8 worm cellular contexts compared by ENCODE assay signal in the genomic region with DNA sequence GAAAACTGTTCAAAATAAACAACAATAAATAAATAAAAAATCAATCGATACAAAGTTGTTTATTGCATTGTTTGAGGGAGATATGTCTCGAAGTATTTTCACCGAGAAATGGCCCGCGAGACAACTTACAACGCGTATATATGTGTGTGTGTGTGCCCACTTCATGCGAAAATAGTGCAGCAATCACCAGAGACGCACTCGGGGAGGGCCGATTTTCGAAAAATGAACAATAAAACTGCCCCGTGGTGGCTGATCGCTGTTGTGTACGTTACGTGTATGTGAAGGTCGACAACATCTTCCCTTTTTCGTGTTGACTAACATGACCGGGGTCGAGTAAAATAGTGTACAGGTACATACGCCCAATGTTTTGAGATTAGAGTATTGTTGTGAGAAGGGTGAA.
TF ChIP-seq lines count a peak whose summit lies in the region.

No protein-coding gene starts in this region.

TF ChIP-seq in whole organism, L1 larva, 84 proteins besides CTCF, POLR2A, EP300 and RAD21 (continues in another document):
- TF ChIP-seq ets-5 (GFP tag; IDR thresholded peaks at IDR 0.05; lab: Robert Waterston, UW) (no peak), F16B12.6 (tag; optimal IDR thresholded peaks at IDR 0.05; lab: Kevin White, UChicago) (no peak), tlp-1 (tag; optimal IDR thresholded peaks at IDR 0.05; lab: Kevin White, UChicago) (no peak), ces-1 (GFP tag; optimal IDR thresholded peaks at IDR 0.05; lab: Kevin White, UChicago) (no peak), dsc-1 (tag; optimal IDR thresholded peaks at IDR 0.05; lab: Kevin White, UChicago) (no peak), fkh-4 (tag; optimal IDR thresholded peaks at IDR 0.05; lab: Kevin White, UChicago; ENCODE audit: borderline replicate concordance) (no peak), jun-1 (tag; optimal IDR thresholded peaks at IDR 0.05; lab: Kevin White, UChicago) (no peak), ceh-88 (GFP tag; IDR thresholded peaks at IDR 0.05; lab: Robert Waterston, UW) (peak; percentile 44; the same call in 1 of the 2 replicates), alr-1 (tag; optimal IDR thresholded peaks at IDR 0.05; lab: Kevin White, UChicago; ENCODE audit: borderline replicate concordance) (no peak), nhr-77 (tag; optimal IDR thresholded peaks at IDR 0.05; lab: Kevin White, UChicago) (no peak), zag-1 (tag; optimal IDR thresholded peaks at IDR 0.05; lab: Kevin White, UChicago) (no peak)

TF ChIP-seq in whole organism, L2 larva, 48 proteins besides CTCF, POLR2A, EP300 and RAD21 (continues in another document):
- TF ChIP-seq F13H6.1 (tag; optimal IDR thresholded peaks at IDR 0.05; lab: Kevin White, UChicago) (peak; percentile 68), gmeb-1 (tag; optimal IDR thresholded peaks at IDR 0.05; lab: Kevin White, UChicago) (peak; percentile 5), sem-4 (tag; optimal IDR thresholded peaks at IDR 0.05; lab: Kevin White, UChicago) (peak; percentile 43), ceh-16 (tag; optimal IDR thresholded peaks at IDR 0.05; lab: Kevin White, UChicago) (peak; percentile 52), sma-3 (GFP tag; optimal IDR thresholded peaks at IDR 0.05; lab: Kevin White, UChicago) (peak; percentile 84), skn-1 (tag; optimal IDR thresholded peaks at IDR 0.05; lab: Kevin White, UChicago) (no peak), mab-5 (tag; optimal IDR thresholded peaks at IDR 0.05; lab: Kevin White, UChicago) (no peak), C34F6.9 (tag; optimal IDR thresholded peaks at IDR 0.05; lab: Kevin White, UChicago) (peak; percentile 29), mbf-1 (tag; optimal IDR thresholded peaks at IDR 0.05; lab: Kevin White, UChicago) (no peak), dmd-4 (tag; optimal IDR thresholded peaks at IDR 0.05; lab: Kevin White, UChicago) (no peak), ama-1 (optimal IDR thresholded peaks at IDR 0.05; lab: Kevin White, UChicago) (peak; percentile 92)

TF ChIP-seq in whole organism, L3 larva, 47 proteins besides CTCF, POLR2A, EP300 and RAD21 (continues in another document):
- peak; percentile 63 for TF ChIP-seq egl-5 (tag; optimal IDR thresholded peaks at IDR 0.05; lab: Kevin White, UChicago)
- TF ChIP-seq nfya-1 (tag; optimal IDR thresholded peaks at IDR 0.05; lab: Kevin White, UChicago; ENCODE audit: insufficient read depth): peak; percentile 9
- peak; percentile 54 for TF ChIP-seq nhr-23 (tag; optimal IDR thresholded peaks at IDR 0.05; lab: Kevin White, UChicago)
- TF ChIP-seq nhr-43 (tag; optimal IDR thresholded peaks at IDR 0.05; lab: Kevin White, UChicago; ENCODE audit: poor library complexity, severe bottlenecking): peak; percentile 62
- peak; percentile 55 for TF ChIP-seq ceh-28 (tag; optimal IDR thresholded peaks at IDR 0.05; lab: Kevin White, UChicago)
- no peak for TF ChIP-seq eor-1 (tag; optimal IDR thresholded peaks at IDR 0.05; lab: Kevin White, UChicago)
- TF ChIP-seq jun-1 (tag; optimal IDR thresholded peaks at IDR 0.05; lab: Kevin White, UChicago): peak; percentile 7
- no peak for TF ChIP-seq tbx-2 (tag; optimal IDR thresholded peaks at IDR 0.05; lab: Kevin White, UChicago)
- no peak for TF ChIP-seq aly-2 (tag; optimal IDR thresholded peaks at IDR 0.05; lab: Kevin White, UChicago)
- peak; percentile 21 for TF ChIP-seq lsy-12 (tag; optimal IDR thresholded peaks at IDR 0.05; lab: Kevin White, UChicago)
- TF ChIP-seq ama-1 (optimal IDR thresholded peaks at IDR 0.05; lab: Kevin White, UChicago): peak; percentile 85

TF ChIP-seq in whole organism, L4 larva, 104 proteins besides CTCF, POLR2A, EP300 and RAD21 (continues in another document):
- TF ChIP-seq cey-2 (tag; optimal IDR thresholded peaks at IDR 0.05; lab: Kevin White, UChicago; ENCODE audit: borderline replicate concordance, insufficient read depth) (no peak), hif-1 (tag; optimal IDR thresholded peaks at IDR 0.05; lab: Kevin White, UChicago) (no peak), nhr-11 (tag; optimal IDR thresholded peaks at IDR 0.05; lab: Kevin White, UChicago) (peak; percentile 45), duxl-1 (tag; optimal IDR thresholded peaks at IDR 0.05; lab: Kevin White, UChicago; ENCODE audit: poor library complexity) (no peak), nhr-48 (tag; optimal IDR thresholded peaks at IDR 0.05; lab: Kevin White, UChicago) (no peak), F44E2.7 (GFP tag; IDR thresholded peaks at IDR 0.05; lab: Robert Waterston, UW) (no peak), Y48G9A.11 (GFP tag; IDR thresholded peaks at IDR 0.05; lab: Robert Waterston, UW) (no peak), ztf-11 (tag; optimal IDR thresholded peaks at IDR 0.05; lab: Kevin White, UChicago) (no peak), sdz-12 (GFP tag; optimal IDR thresholded peaks at IDR 0.05; lab: Kevin White, UChicago) (no peak), nhr-28 (tag; optimal IDR thresholded peaks at IDR 0.05; lab: Kevin White, UChicago) (peak; percentile 52), D1046.2 (GFP tag; IDR thresholded peaks at IDR 0.05; lab: Robert Waterston, UW) (no peak)

TF ChIP-seq in whole organism, late embryonic, 69 proteins besides CTCF, POLR2A, EP300 and RAD21:
- TF ChIP-seq ceh-18 (tag; optimal IDR thresholded peaks at IDR 0.05; lab: Kevin White, UChicago): peak; percentile 48
- TF ChIP-seq K09A11.1 (tag; optimal IDR thresholded peaks at IDR 0.05; lab: Kevin White, UChicago; ENCODE audit: insufficient read depth): no peak
- no peak for TF ChIP-seq fkh-10 (GFP tag; optimal IDR thresholded peaks at IDR 0.05; lab: Kevin White, UChicago)
- peak; percentile 13 for TF ChIP-seq dve-1 (tag; optimal IDR thresholded peaks at IDR 0.05; lab: Kevin White, UChicago)
- peak; percentile 16 for TF ChIP-seq tbx-2 (tag; optimal IDR thresholded peaks at IDR 0.05; lab: Kevin White, UChicago)
- TF ChIP-seq C08G9.2 (tag; optimal IDR thresholded peaks at IDR 0.05; lab: Kevin White, UChicago): no peak

TF ChIP-seq in whole organism, midembryonic, 9 proteins besides CTCF, POLR2A, EP300 and RAD21:
- TF ChIP-seq T22C8.4 (GFP tag; IDR thresholded peaks at IDR 0.05; lab: Robert Waterston, UW) (no peak), ztf-29 (GFP tag; IDR thresholded peaks at IDR 0.05; lab: Robert Waterston, UW) (no peak), tab-1 (GFP tag; IDR thresholded peaks at IDR 0.05; lab: Robert Waterston, UW) (0 out of 2 replicates have a peak, but pooled peaks have one; percentile 6), med-1 (GFP tag; optimal IDR thresholded peaks at IDR 0.05; lab: Kevin White, UChicago; ENCODE audit: insufficient read depth) (no peak), ref-1 (GFP tag; conservative IDR thresholded peaks at IDR 0.05; lab: Robert Waterston, UW) (no peak), cog-1 (tag; optimal IDR thresholded peaks at IDR 0.05; lab: Kevin White, UChicago) (no peak)

TF ChIP-seq in whole organism, mixed stage, embryonic, 35 proteins besides CTCF, POLR2A, EP300 and RAD21:
- TF ChIP-seq snpc-4 (tag; optimal IDR thresholded peaks at IDR 0.05; lab: Kevin White, UChicago) (no peak), blmp-1 (tag; optimal IDR thresholded peaks at IDR 0.05; lab: Kevin White, UChicago) (no peak), nhr-237 (tag; optimal IDR thresholded peaks at IDR 0.05; lab: Kevin White, UChicago) (peak; percentile 13)

TF ChIP-seq in whole organism, young adult, 124 proteins besides CTCF, POLR2A, EP300 and RAD21 (continues in another document):
- TF ChIP-seq hsf-1 (GFP tag; IDR thresholded peaks at IDR 0.05; lab: Robert Waterston, UW) (no peak), akir-1 (GFP tag; optimal IDR thresholded peaks at IDR 0.05; lab: Kevin White, UChicago) (no peak), ceh-100 (GFP tag; IDR thresholded peaks at IDR 0.05; lab: Robert Waterston, UW) (no peak), egl-44 (GFP tag; IDR thresholded peaks at IDR 0.05; lab: Robert Waterston, UW) (no peak), Y56A3A.18 (GFP tag; IDR thresholded peaks at IDR 0.05; lab: Robert Waterston, UW) (no peak), lir-1 (GFP tag; conservative IDR thresholded peaks at IDR 0.05; lab: Robert Waterston, UW) (no peak), zfh-2 (GFP tag; conservative IDR thresholded peaks at IDR 0.05; lab: Robert Waterston, UW) (no peak), F10E7.11 (tag; optimal IDR thresholded peaks at IDR 0.05; lab: Kevin White, UChicago) (no peak), B0019.2 (GFP tag; conservative IDR thresholded peaks at IDR 0.05; lab: Robert Waterston, UW) (no peak), hlh-26 (GFP tag; conservative IDR thresholded peaks at IDR 0.05; lab: Robert Waterston, UW) (no peak), T26A5.8 (tag; optimal IDR thresholded peaks at IDR 0.05; lab: Kevin White, UChicago) (no peak), C17E4.6 (GFP tag; IDR thresholded peaks at IDR 0.05; lab: Robert Waterston, UW) (no peak), ztf-6 (GFP tag; IDR thresholded peaks at IDR 0.05; lab: Robert Waterston, UW) (no peak), nhr-90 (tag; optimal IDR thresholded peaks at IDR 0.05; lab: Kevin White, UChicago) (no peak), B0261.1 (tag; optimal IDR thresholded peaks at IDR 0.05; lab: Kevin White, UChicago) (no peak), nhr-120 (GFP tag; IDR thresholded peaks at IDR 0.05; lab: Robert Waterston, UW) (no peak), dox-1 (GFP tag; IDR thresholded peaks at IDR 0.05; lab: Robert Waterston, UW) (no peak), attf-6 (GFP tag; IDR thresholded peaks at IDR 0.05; lab: Robert Waterston, UW) (no peak), ztf-28 (GFP tag; IDR thresholded peaks at IDR 0.05; lab: Robert Waterston, UW) (no peak), B0035.1 (tag; optimal IDR thresholded peaks at IDR 0.05; lab: Kevin White, UChicago) (no peak), bed-1 (GFP tag; IDR thresholded peaks at IDR 0.05; lab: Robert Waterston, UW) (no peak), mes-4 (tag; optimal IDR thresholded peaks at IDR 0.05; lab: Kevin White, UChicago) (no peak), lsy-27 (tag; optimal IDR thresholded peaks at IDR 0.05; lab: Kevin White, UChicago; ENCODE audit: borderline replicate concordance, insufficient read depth) (no peak), athp-1 (tag; optimal IDR thresholded peaks at IDR 0.05; lab: Kevin White, UChicago) (no peak), attf-5 (GFP tag; optimal IDR thresholded peaks at IDR 0.05; lab: Kevin White, UChicago) (no peak), ama-1 (optimal IDR thresholded peaks at IDR 0.05; lab: Kevin White, UChicago) (peak; percentile 16), ama-1 (GFP tag; optimal IDR thresholded peaks at IDR 0.05; lab: Kevin White, UChicago) (no peak), F49E8.2 (tag; optimal IDR thresholded peaks at IDR 0.05; lab: Kevin White, UChicago; ENCODE audit: insufficient read depth) (no peak), dpl-1 (GFP tag; optimal IDR thresholded peaks at IDR 0.05; lab: Kevin White, UChicago) (no peak), ceh-27 (GFP tag; optimal IDR thresholded peaks at IDR 0.05; lab: Kevin White, UChicago) (peak; percentile 44), dpff-1 (tag; optimal IDR thresholded peaks at IDR 0.05; lab: Kevin White, UChicago) (no peak), ztf-3 (GFP tag; optimal IDR thresholded peaks at IDR 0.05; lab: Kevin White, UChicago) (no peak), madf-10 (tag; optimal IDR thresholded peaks at IDR 0.05; lab: Kevin White, UChicago) (no peak), nfya-1 (tag; optimal IDR thresholded peaks at IDR 0.05; lab: Kevin White, UChicago; ENCODE audit: borderline replicate concordance, insufficient read depth) (no peak)
